Fruit fly (Drosophila melanogaster) S2 (cell line): Measurements from ENCODE around the gene CG12746.
A peak's percentile ranks its signal among the peaks of the same experiment; 100 is the strongest.

Experiments
- CG8478 ChIP-seq: fragments of >200 bp; optimal IDR thresholded peaks from 2 replicates; lab custom pipeline; 2018
- CTCF ChIP-seq, 2 experiments: fragments of >200 bp; optimal IDR thresholded peaks; 2 replicates each; lab custom pipeline; 2018

CG12746 gene

dm6 chr3R:5554852-5555251, 9.8 kb upstream of the CG12746 start, which contains the start of gene Snm1:
Gene Snm1, plus strand, starts transcription at chr3R:5555084.
- TF ChIP-seq CG8478 (lab: Kevin White, UChicago) = no peak

dm6 chr3R:5562956-5563355, 1.7 kb upstream of the CG12746 start:
- TF ChIP-seq CG8478 (lab: Kevin White, UChicago) (no peak), CTCF (optimal IDR thresholded peaks at IDR 0.05; lab: Kevin White, UChicago) (no peak)

DNA sequence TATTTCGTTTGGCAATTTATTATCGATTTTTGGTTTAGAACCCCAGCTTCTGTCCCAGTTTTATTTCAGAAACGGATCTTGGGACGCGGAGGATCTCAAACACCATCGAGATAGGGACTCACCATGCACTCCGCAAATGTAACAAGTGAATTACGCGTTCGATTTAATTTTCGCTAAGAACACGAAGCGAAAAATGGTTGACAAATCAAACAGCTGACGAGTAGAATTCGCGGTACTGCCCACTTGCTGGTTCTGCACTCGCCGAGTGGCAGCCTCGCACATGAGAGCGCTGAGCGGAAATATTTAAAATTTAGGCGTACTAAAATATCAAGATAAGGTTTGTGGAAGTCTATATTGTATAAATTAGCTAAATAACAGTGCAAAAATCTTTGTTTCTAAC, 1.2 kb upstream of the CG12746 start, which contains the start of gene Pi4KIIalpha:
Gene Pi4KIIalpha (minus strand): TSS at position 233 of the 400 bp plus-strand sequence.
- TF ChIP-seq CG8478 (lab: Kevin White, UChicago) = no peak
- TF ChIP-seq CTCF (optimal IDR thresholded peaks at IDR 0.05; lab: Kevin White, UChicago) = peak in 1 of 2 experiments; percentile 9

DNA sequence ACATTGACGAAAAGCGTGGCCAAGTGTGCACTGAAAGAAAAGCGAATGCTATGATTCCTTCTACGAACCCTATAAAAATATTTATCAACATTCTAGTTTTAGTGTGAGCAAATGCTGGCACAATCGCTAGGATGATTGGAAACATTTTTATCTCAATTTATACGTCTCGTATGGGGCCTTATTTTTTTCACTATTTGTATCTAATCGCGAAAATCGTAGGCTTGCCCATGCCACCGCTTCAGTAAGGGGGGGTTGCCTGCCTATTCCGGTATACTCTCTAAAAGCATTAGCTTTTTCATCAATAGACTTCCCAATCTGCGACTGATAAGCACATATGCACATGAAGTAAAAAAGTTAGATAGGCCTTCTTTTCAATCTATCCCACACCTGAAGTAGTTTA, 958 bp downstream of the CG12746 start:
- TF ChIP-seq CTCF (optimal IDR thresholded peaks at IDR 0.05; lab: Kevin White, UChicago) = no peak
- TF ChIP-seq CG8478 (lab: Kevin White, UChicago) = no peak

dm6 chr3R:5568590-5568989, 3.9 kb downstream of the CG12746 start, which contains the start of the genes CG2931 and Rheb:
Gene CG2931, minus strand, starts transcription at chr3R:5568615.
Gene Rheb, plus strand, starts transcription at chr3R:5568921.
- TF ChIP-seq CG8478 (lab: Kevin White, UChicago) (no peak), CTCF (optimal IDR thresholded peaks at IDR 0.05; lab: Kevin White, UChicago) (no peak)

DNA sequence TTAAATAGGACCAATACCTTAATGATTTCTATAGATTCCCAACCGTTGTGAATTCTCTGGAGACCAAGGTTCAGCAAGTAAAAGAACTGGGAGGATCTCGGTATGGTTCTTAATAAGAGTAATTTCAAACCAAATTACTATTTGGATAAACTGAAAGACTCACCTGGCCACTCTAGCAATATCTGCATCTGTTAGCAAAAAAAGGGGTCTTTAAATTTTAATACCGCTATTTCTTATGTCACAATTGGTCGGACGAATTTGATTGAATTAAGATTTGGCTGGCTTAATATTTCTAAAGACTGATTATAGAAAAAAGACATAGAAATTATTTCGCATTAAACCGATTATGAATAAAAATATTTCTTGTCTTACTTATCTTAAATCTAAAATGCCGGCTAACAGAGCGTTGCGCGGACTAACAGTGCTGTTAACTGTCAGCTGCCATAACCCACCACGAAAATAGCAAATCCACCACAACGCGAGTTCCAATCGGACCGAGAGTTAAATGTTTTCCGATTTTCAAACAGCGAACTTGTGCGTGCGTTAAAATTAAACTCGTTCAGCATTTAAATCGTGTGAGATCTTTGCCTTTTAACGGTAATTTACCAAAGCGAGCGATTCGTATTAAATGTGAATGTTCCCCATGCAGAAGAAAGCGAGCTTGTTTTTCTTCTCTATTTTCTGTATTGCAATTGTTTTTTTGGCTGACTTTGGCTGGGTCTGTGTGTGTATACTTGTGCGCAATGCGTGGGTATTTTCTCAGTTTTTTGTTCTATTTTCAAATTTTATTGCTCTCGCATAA, 6.2 kb downstream of the CG12746 start, which contains the start of gene CRMP:
Gene CRMP (plus strand): TSS at position 474 of the 802 bp plus-strand sequence.
- no peak for TF ChIP-seq CG8478 (lab: Kevin White, UChicago)
- no peak for TF ChIP-seq CTCF (optimal IDR thresholded peaks at IDR 0.05; lab: Kevin White, UChicago)

DNA sequence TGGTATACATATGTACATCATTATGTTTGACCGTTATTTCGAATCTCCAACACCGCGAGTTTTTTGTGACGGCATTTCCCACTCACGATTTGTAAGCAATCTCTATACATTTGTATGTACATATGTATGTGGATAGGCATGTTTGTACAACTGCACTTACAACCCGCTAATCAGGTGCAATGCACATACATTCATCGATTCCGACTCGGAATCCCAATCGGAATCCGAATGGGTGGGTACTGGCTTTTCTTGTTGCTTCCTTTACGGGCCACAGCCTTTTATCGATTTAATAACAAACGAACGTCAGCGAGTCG, 6.7 kb downstream of the CG12746 start:
- TF ChIP-seq CG8478 (lab: Kevin White, UChicago) = no peak

DNA sequence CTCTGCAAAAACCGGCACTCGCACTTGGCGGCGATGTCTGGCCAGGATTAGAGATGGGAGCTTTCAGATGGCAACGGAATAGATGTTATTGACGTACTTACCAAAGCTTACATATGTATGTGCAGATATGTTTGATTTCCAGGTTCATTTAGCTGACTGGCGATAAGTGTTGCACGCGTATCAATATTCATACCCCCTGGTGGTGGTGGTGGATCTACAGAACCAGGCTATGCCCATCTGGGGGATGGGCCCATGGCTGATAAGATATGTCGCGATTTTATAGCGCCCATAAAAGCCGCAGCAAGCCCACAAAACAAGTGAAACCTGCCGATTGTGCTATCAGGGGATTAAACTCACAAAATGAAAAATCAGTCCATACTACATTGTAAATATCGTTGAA, 7.1 kb downstream of the CG12746 start:
- TF ChIP-seq CG8478 (lab: Kevin White, UChicago) (no peak), CTCF (optimal IDR thresholded peaks at IDR 0.05; lab: Kevin White, UChicago) (no peak)

DNA sequence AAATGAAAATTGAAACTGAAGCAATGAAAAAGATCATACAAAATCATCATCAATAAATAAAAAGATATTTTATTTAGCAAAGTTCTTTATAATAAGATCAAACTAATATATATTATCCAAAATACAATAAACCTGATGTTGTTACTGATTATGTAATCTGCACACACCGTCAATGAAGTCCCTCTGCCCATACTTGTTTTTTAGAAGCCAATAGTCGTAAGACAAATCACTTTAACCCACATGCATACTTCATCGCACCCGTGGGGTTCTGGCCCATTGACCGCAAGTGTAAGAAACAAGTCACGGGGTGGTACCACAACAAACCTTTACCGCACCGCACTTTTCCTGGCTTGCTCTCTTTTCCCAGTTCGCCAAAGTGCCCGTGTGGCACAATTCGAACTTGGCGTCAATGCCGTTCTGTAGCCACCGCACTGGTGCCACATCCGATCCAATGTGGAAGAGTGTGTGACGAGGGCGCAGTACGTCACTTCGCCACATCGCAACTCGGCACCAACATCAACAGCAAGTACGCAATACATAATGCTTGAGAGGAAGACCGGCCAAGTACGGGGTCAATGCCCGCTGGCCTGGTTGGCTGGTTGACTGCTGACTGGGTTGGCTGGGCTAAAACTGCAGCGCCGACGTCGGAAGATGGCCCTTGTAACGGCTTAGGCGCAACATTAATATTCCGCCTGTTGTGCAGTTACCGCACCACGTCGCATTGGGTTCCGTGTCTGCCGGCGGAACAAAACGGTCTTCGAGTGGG, 8.4 kb downstream of the CG12746 start:
- TF ChIP-seq CG8478 (lab: Kevin White, UChicago) (no peak), CTCF (optimal IDR thresholded peaks at IDR 0.05; lab: Kevin White, UChicago) (no peak)

DNA sequence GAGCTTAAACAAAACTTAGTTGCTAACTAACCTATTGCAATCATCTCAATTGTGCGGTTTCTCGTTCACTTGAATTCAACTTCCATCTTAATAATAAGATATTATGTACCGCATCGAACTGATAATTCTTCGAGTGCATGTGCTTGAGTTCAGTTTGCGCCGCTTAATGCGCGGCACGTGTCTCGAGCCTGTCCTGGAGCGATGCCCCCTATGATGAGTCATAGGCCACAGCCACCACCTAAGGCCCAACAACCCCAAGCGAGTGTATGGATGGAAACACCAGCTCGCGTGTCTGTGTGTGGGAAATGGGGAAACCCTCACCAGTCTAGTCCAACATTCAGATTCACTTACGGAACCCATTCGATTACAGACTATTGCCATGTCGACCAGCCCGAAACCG, 9.2 kb downstream of the CG12746 start:
- TF ChIP-seq CG8478 (lab: Kevin White, UChicago) (no peak), CTCF (optimal IDR thresholded peaks at IDR 0.05; lab: Kevin White, UChicago) (no peak)

dm6 chr3R:5587863-5588519, 23.3 kb downstream of the CG12746 start, which contains the start of gene CG2926:
Gene CG2926, minus strand, starts transcription at chr3R:5588380.
- TF ChIP-seq CTCF (optimal IDR thresholded peaks at IDR 0.05; lab: Kevin White, UChicago) (peak in 1 of 2 experiments; percentile 20), CG8478 (lab: Kevin White, UChicago) (no peak)

- TF ChIP-seq CTCF (optimal IDR thresholded peaks at IDR 0.05; lab: Kevin White, UChicago) (no peak), CG8478 (lab: Kevin White, UChicago) (no peak)
Measured at dm6 chr3R:5588573-5588972, 23.9 kb downstream of the CG12746 start, which contains the start of gene PolZ2. Gene PolZ2, plus strand, starts transcription at chr3R:5588873.

DNA sequence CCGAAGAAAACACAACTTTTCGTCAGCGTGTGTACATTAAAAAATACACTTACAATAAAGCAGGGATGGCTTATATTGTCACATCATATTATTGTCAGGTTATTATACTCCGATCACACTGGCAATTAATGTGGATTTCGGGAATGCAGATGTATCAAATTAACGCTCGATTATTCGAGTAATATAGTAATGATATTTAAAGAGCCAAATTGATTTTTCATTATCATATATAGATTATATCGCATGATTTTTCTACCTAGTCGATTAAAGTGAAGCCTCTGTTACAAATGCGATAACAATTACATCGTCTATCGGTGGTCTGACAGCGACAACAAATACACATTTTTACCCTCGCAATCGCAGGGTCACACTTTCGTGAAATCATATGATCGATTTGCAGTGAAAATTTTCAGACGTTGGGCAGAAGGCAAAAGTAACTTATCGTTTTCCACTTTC, 26.8 kb downstream of the CG12746 start, which contains the start of the genes noi and Vha26:
Gene noi (minus strand): TSS at position 62 of the 456 bp plus-strand sequence.
Gene Vha26 (plus strand): TSS at position 366 of the 456 bp plus-strand sequence.
- no peak for TF ChIP-seq CTCF (optimal IDR thresholded peaks at IDR 0.05; lab: Kevin White, UChicago)
- no peak for TF ChIP-seq CG8478 (lab: Kevin White, UChicago)

DNA sequence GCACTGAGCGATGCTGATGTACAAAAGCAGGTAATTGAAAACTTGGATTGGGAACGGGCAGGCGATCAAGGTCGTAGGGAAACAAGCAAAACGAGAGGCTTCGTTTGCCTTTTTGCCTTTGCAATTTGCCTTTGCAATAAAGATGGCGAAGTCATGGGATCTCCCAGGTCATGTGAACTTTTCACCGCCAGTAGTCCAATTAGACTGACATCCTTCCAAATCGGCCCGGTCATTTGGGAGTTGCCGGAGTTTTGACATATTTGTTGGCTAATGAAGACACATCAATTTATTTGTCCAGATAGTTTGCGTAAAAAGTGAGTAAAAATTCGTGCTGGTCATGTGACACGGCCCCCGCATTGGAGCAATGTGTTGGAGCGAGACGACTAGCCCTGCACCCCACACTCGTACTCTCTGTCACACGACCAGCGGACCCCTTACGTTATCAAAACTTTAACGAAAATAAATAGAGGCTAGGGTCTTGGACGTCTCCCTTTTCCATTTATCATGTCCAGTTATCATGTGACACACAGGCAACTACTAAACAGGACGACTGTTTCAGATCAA, 27.4 kb downstream of the CG12746 start:
- TF ChIP-seq CG8478 (lab: Kevin White, UChicago) (no peak), CTCF (optimal IDR thresholded peaks at IDR 0.05; lab: Kevin White, UChicago) (no peak)
